Fruit fly (Drosophila melanogaster): ENCODE measurements around the gene Itpr.

Itpr gene

DNA sequence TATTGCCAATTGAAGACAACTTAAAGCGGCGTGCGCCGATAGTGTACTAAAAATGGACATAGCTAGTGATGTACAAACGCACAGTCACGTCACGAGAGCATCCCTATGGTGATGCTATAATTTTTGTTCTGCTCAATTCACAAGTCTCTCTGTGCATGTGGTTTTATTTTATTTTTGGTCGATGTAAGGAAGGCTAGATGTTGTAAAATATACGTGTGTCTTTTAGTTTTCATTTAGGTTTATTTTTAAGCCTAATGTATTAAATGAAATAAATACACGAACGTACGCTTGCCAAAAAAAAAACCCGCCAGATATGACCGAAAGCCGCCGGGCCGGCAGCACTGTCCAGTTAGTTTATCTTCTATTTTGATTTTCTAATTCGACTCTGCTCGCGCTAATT lies 42.4 kb upstream of the Itpr start, which contains the start of the genes CG45100, HDAC3 and Hcs (continued):
- TF ChIP-seq BEAF-32 (GFP tag; optimal IDR thresholded peaks at IDR 0.05) (peak; percentile 96), phol (tag; optimal IDR thresholded peaks at IDR 0.05) (peak; percentile 78), vvl (GFP tag; IDR thresholded peaks at IDR 0.05) (peak; percentile 42; the same call in 1 of the 2 replicates), CG17186 (GFP tag; optimal IDR thresholded peaks at IDR 0.05) (peak; percentile 75), CG12942 (GFP tag; optimal IDR thresholded peaks at IDR 0.05) (peak; percentile 34), HLH54F (GFP tag; optimal IDR thresholded peaks at IDR 0.05) (peak; percentile 56), ro (GFP tag; IDR thresholded peaks at IDR 0.05) (no peak), unc-4 (GFP tag; IDR thresholded peaks at IDR 0.05; ENCODE audit: partially characterized antibody) (peak; percentile 84), CG3163 (GFP tag; optimal IDR thresholded peaks at IDR 0.05) (peak; percentile 21), twi (tag; optimal IDR thresholded peaks at IDR 0.05) (no peak), Spps (tag; optimal IDR thresholded peaks at IDR 0.05) (no peak), CG8944 (GFP tag; optimal IDR thresholded peaks at IDR 0.05) (peak; percentile 32), dan (GFP tag; IDR thresholded peaks at IDR 0.05) (no peak), CG16815 (GFP tag; optimal IDR thresholded peaks at IDR 0.05) (no peak), slp2 (GFP tag; optimal IDR thresholded peaks at IDR 0.05) (peak; percentile 20), CG16863 (GFP tag; optimal IDR thresholded peaks at IDR 0.05) (peak; percentile 23), CG10209 (GFP tag; optimal IDR thresholded peaks at IDR 0.05) (no peak), ewg (GFP tag; optimal IDR thresholded peaks at IDR 0.05) (peak; percentile 71), lab (GFP tag; optimal IDR thresholded peaks at IDR 0.05) (no peak), CG1832 (GFP tag; optimal IDR thresholded peaks at IDR 0.05) (no peak), Trl (optimal IDR thresholded peaks at IDR 0.05) (no peak), Trl (GFP tag; optimal IDR thresholded peaks at IDR 0.05) (peak; percentile 70), CG2116 (GFP tag; optimal IDR thresholded peaks at IDR 0.05) (peak; percentile 48), Abd-B (GFP tag; optimal IDR thresholded peaks at IDR 0.05) (peak; percentile 75), CG9215 (GFP tag; IDR thresholded peaks at IDR 0.05) (peak; percentile 52), crp (GFP tag; optimal IDR thresholded peaks at IDR 0.05) (peak in 1 of 2 experiments; percentile 23), luna (GFP tag; optimal IDR thresholded peaks at IDR 0.05) (no peak), CG30403 (GFP tag; optimal IDR thresholded peaks at IDR 0.05) (peak; percentile 67), al (GFP tag; IDR thresholded peaks at IDR 0.05) (peak; percentile 11; the same call in 1 of the 2 replicates), exex (tag; optimal IDR thresholded peaks at IDR 0.05) (no peak), CG9727 (GFP tag; optimal IDR thresholded peaks at IDR 0.05) (peak; percentile 39), Sry-δ (GFP tag; optimal IDR thresholded peaks at IDR 0.05) (peak; percentile 95), CG3847 (GFP tag; IDR thresholded peaks at IDR 0.05) (peak; percentile 50; the same call in 1 of the 2 replicates), Atf-2 (GFP tag; optimal IDR thresholded peaks at IDR 0.05) (peak; percentile 13), Elba2 (GFP tag; optimal IDR thresholded peaks at IDR 0.05) (peak; percentile 79), ems (GFP tag; optimal IDR thresholded peaks at IDR 0.05) (peak; percentile 50), Gug (GFP tag; IDR thresholded peaks at IDR 0.05) (peak; percentile 66; the same call in 2 of the 4 replicates), amos (GFP tag; IDR thresholded peaks at IDR 0.05; ENCODE audit: partially characterized antibody) (peak; percentile 86), CG2199 (GFP tag; IDR thresholded peaks at IDR 0.05) (no peak), CG10267 (tag; optimal IDR thresholded peaks at IDR 0.05) (peak; percentile 72), CG2129 (GFP tag; IDR thresholded peaks at IDR 0.05; ENCODE audit: partially characterized antibody) (peak; percentile 85), p53 (GFP tag; optimal IDR thresholded peaks at IDR 0.05) (peak; percentile 41), eyg (GFP tag; optimal IDR thresholded peaks at IDR 0.05) (peak; percentile 28), Mad (GFP tag; optimal IDR thresholded peaks at IDR 0.05) (peak; percentile 50), CG13894 (tag; optimal IDR thresholded peaks at IDR 0.05) (no peak), CG15479 (GFP tag; optimal IDR thresholded peaks at IDR 0.05) (peak; percentile 29), CG4404 (GFP tag; IDR thresholded peaks at IDR 0.05) (peak; percentile 42), grn (GFP tag; optimal IDR thresholded peaks at IDR 0.05) (no peak), dimm (GFP tag; IDR thresholded peaks at IDR 0.05) (no peak), ind (GFP tag; optimal IDR thresholded peaks at IDR 0.05) (peak; percentile 50), NC2β (GFP tag; optimal IDR thresholded peaks at IDR 0.05) (peak; percentile 28)
